Worm (Caenorhabditis elegans) whole organism, L3 larva: Measurements from ENCODE around the gene B0334.5.

Experiments
- R02D3.7 ChIP-seq: fragments of 150-350 bp; optimal IDR thresholded peaks from 2 replicates; lab custom pipeline; 2014; ENCODE audit warnings: missing biosample characterization, missing genetic modification characterization
- ZK546.5 ChIP-seq: sonication (generic microtip); optimal IDR thresholded peaks from 2 replicates; lab custom pipeline; 2017; ENCODE audit warnings: missing biosample characterization, missing genetic modification characterization
- aly-2 ChIP-seq: fragments of 150-350 bp; optimal IDR thresholded peaks from 2 replicates; lab custom pipeline; 2014; ENCODE audit warnings: missing biosample characterization, missing genetic modification characterization
- ama-1 ChIP-seq: fragments of 150-350 bp; optimal IDR thresholded peaks from 2 replicates; lab custom pipeline; 2018
- ceh-16 ChIP-seq: sonication (generic microtip); optimal IDR thresholded peaks from 2 replicates; lab custom pipeline; 2017; ENCODE audit warnings: missing biosample characterization, missing genetic modification characterization
- ceh-28 ChIP-seq: fragments of 150-350 bp; optimal IDR thresholded peaks from 2 replicates; lab custom pipeline; 2014; ENCODE audit warnings: missing biosample characterization, missing genetic modification reagents, missing genetic modification characterization
- ceh-82 ChIP-seq: fragments of 150-350 bp; optimal IDR thresholded peaks from 2 replicates; lab custom pipeline; 2014; ENCODE audit warnings: missing biosample characterization, missing genetic modification characterization
- ceh-9 ChIP-seq: sonication (generic microtip); optimal IDR thresholded peaks from 2 replicates; lab custom pipeline; 2018; ENCODE audit warnings: missing biosample characterization, missing genetic modification characterization
- daf-12 ChIP-seq: fragments of 150-350 bp; optimal IDR thresholded peaks from 2 replicates; lab custom pipeline; 2014; ENCODE audit warnings: missing biosample characterization, missing genetic modification reagents, missing genetic modification characterization
- egl-27 ChIP-seq: sonication (generic microtip); optimal IDR thresholded peaks from 4 replicates; lab custom pipeline; 2017; ENCODE audit warnings: missing biosample characterization, missing genetic modification reagents, missing genetic modification characterization
- egl-5 ChIP-seq: fragments of 150-350 bp; optimal IDR thresholded peaks from 2 replicates; lab custom pipeline; 2017; ENCODE audit warnings: missing biosample characterization, missing genetic modification reagents, missing genetic modification characterization, inconsistent platforms
- elt-1 ChIP-seq: fragments of 150-350 bp; optimal IDR thresholded peaks from 2 replicates; lab custom pipeline; 2014; ENCODE audit warnings: missing biosample characterization, missing genetic modification characterization
- elt-2 ChIP-seq: sonication (generic microtip); optimal IDR thresholded peaks from 2 replicates; lab custom pipeline; 2016; ENCODE audit warnings: missing genetic modification reagents, mild to moderate bottlenecking, missing genetic modification characterization, missing compliant biosample characterization
- elt-3 ChIP-seq, 3 experiments: fragments of 150-350 bp in 1 of 3; sonication (generic microtip) in 2 of 3; optimal IDR thresholded peaks; 2 replicates in 2 of 3; 4 replicates in 1 of 3; lab custom pipeline; 2014 to 2017; ENCODE audit warnings: missing biosample characterization in 3 of 3, missing genetic modification characterization in 3 of 3
- eor-1 ChIP-seq, 2 experiments: fragments of 150-350 bp; optimal IDR thresholded peaks; 2 replicates each; lab custom pipeline; 2014 to 2018; ENCODE audit warnings: missing biosample characterization in 2 of 2, missing genetic modification characterization in 2 of 2
- fkh-10 ChIP-seq: sonication (generic microtip); optimal IDR thresholded peaks from 2 replicates; lab custom pipeline; 2017; ENCODE audit warnings: missing biosample characterization, missing genetic modification reagents, missing genetic modification characterization
- fkh-2 ChIP-seq: fragments of 150-350 bp; optimal IDR thresholded peaks from 2 replicates; lab custom pipeline; 2014; ENCODE audit warnings: missing biosample characterization, missing genetic modification reagents, missing genetic modification characterization
- fos-1 ChIP-seq: fragments of 150-350 bp; optimal IDR thresholded peaks from 2 replicates; lab custom pipeline; 2014; ENCODE audit warnings: missing biosample characterization, missing genetic modification characterization
- hmg-11 ChIP-seq: sonication (generic microtip); optimal IDR thresholded peaks from 2 replicates; lab custom pipeline; 2016; ENCODE audit warnings: missing genetic modification characterization, missing compliant biosample characterization
- jun-1 ChIP-seq: fragments of 150-350 bp; optimal IDR thresholded peaks from 2 replicates; lab custom pipeline; 2014; ENCODE audit warnings: missing biosample characterization, missing genetic modification reagents, missing genetic modification characterization
- lin-15B ChIP-seq: fragments of 150-350 bp; optimal IDR thresholded peaks from 2 replicates; lab custom pipeline; 2014; ENCODE audit warnings: missing biosample characterization, missing genetic modification characterization
- lin-39 ChIP-seq: fragments of 150-350 bp; optimal IDR thresholded peaks from 2 replicates; lab custom pipeline; 2018; ENCODE audit warnings: missing biosample characterization, missing genetic modification reagents, missing genetic modification characterization
- lsy-12 ChIP-seq: sonication (generic microtip); optimal IDR thresholded peaks from 2 replicates; lab custom pipeline; 2016; ENCODE audit warnings: mild to moderate bottlenecking, missing genetic modification characterization, missing compliant biosample characterization
- mdl-1 ChIP-seq: fragments of 150-350 bp; optimal IDR thresholded peaks from 2 replicates; lab custom pipeline; 2014; ENCODE audit warnings: missing biosample characterization, missing genetic modification characterization
- mml-1 ChIP-seq: fragments of 150-350 bp; sonication (generic microtip); optimal IDR thresholded peaks from 3 replicates; lab custom pipeline; 2014; ENCODE audit warnings: missing biosample characterization, missing genetic modification characterization
- nfya-1 ChIP-seq: sonication (generic microtip); optimal IDR thresholded peaks from 2 replicates; lab custom pipeline; 2017; ENCODE audit warnings: missing genetic modification characterization, mild to moderate bottlenecking, missing compliant biosample characterization, antibody characterized with exemption, moderate library complexity; ENCODE audit not compliant: insufficient read depth
- nhr-11 ChIP-seq: fragments of 150-350 bp; optimal IDR thresholded peaks from 2 replicates; lab custom pipeline; 2014; ENCODE audit warnings: missing biosample characterization, missing genetic modification characterization
- nhr-12 ChIP-seq: fragments of 150-350 bp; optimal IDR thresholded peaks from 2 replicates; lab custom pipeline; 2014; ENCODE audit warnings: missing biosample characterization, missing genetic modification characterization
- nhr-23 ChIP-seq: fragments of 150-350 bp; optimal IDR thresholded peaks from 2 replicates; lab custom pipeline; 2014; ENCODE audit warnings: missing biosample characterization, missing genetic modification reagents, missing genetic modification characterization
- nhr-237 ChIP-seq: fragments of 150-350 bp; optimal IDR thresholded peaks from 2 replicates; lab custom pipeline; 2014; ENCODE audit warnings: missing biosample characterization, missing genetic modification characterization
- nhr-25 ChIP-seq: sonication (generic microtip); optimal IDR thresholded peaks from 2 replicates; lab custom pipeline; 2017; ENCODE audit warnings: missing biosample characterization, missing genetic modification characterization
- nhr-28 ChIP-seq: fragments of 150-350 bp; optimal IDR thresholded peaks from 2 replicates; lab custom pipeline; 2014; ENCODE audit warnings: missing biosample characterization, missing genetic modification characterization
- nhr-43 ChIP-seq: sonication (generic microtip); optimal IDR thresholded peaks from 2 replicates; lab custom pipeline; 2016; ENCODE audit warnings: mild to moderate bottlenecking, missing genetic modification characterization, missing compliant biosample characterization; ENCODE audit not compliant: poor library complexity, severe bottlenecking
- nhr-67 ChIP-seq: fragments of 150-350 bp; optimal IDR thresholded peaks from 2 replicates; lab custom pipeline; 2014; ENCODE audit warnings: missing biosample characterization, missing genetic modification characterization
- nhr-76 ChIP-seq: fragments of 150-350 bp; sonication (generic microtip); optimal IDR thresholded peaks from 5 replicates; lab custom pipeline; 2014; ENCODE audit warnings: missing biosample characterization, missing genetic modification characterization
- nhr-77 ChIP-seq: fragments of 150-350 bp; optimal IDR thresholded peaks from 2 replicates; lab custom pipeline; 2014; ENCODE audit warnings: missing biosample characterization, missing genetic modification characterization
- pha-4 ChIP-seq: fragments of 150-350 bp; optimal IDR thresholded peaks from 2 replicates; lab custom pipeline; 2014; ENCODE audit warnings: missing biosample characterization, missing genetic modification reagents, missing genetic modification characterization
- pqm-1 ChIP-seq: fragments of 150-350 bp; optimal IDR thresholded peaks from 2 replicates; lab custom pipeline; 2017; ENCODE audit warnings: missing biosample characterization, missing genetic modification characterization, inconsistent platforms
- sea-2 ChIP-seq: fragments of 150-350 bp; sonication (generic microtip); optimal IDR thresholded peaks from 4 replicates; lab custom pipeline; 2014; ENCODE audit warnings: missing biosample characterization, missing genetic modification reagents, missing genetic modification characterization
- skn-1 ChIP-seq: fragments of 150-350 bp; optimal IDR thresholded peaks from 2 replicates; lab custom pipeline; 2014; ENCODE audit warnings: missing biosample characterization, missing genetic modification characterization
- snpc-4 ChIP-seq: fragments of 150-350 bp; optimal IDR thresholded peaks from 2 replicates; lab custom pipeline; 2014; ENCODE audit warnings: missing biosample characterization, missing genetic modification characterization
- tbx-2 ChIP-seq: sonication (generic microtip); optimal IDR thresholded peaks from 2 replicates; lab custom pipeline; 2016; ENCODE audit warnings: mild to moderate bottlenecking, missing genetic modification characterization, missing compliant biosample characterization
- unc-39 ChIP-seq: sonication (generic microtip); optimal IDR thresholded peaks from 4 replicates; lab custom pipeline; 2017; ENCODE audit warnings: missing biosample characterization, missing genetic modification characterization
- unc-62 ChIP-seq: fragments of 150-350 bp; sonication (generic microtip); optimal IDR thresholded peaks from 4 replicates; lab custom pipeline; 2014; ENCODE audit warnings: missing biosample characterization, missing genetic modification reagents, missing genetic modification characterization
- zag-1 ChIP-seq: fragments of 150-350 bp; optimal IDR thresholded peaks from 2 replicates; lab custom pipeline; 2014; ENCODE audit warnings: missing biosample characterization, missing genetic modification characterization
- ztf-11 ChIP-seq: fragments of 150-350 bp; optimal IDR thresholded peaks from 2 replicates; lab custom pipeline; 2014; ENCODE audit warnings: missing biosample characterization, missing genetic modification characterization
- ztf-4 ChIP-seq: fragments of 150-350 bp; optimal IDR thresholded peaks from 2 replicates; lab custom pipeline; 2014; ENCODE audit warnings: missing biosample characterization, missing genetic modification characterization

Gene B0334.5

DNA sequence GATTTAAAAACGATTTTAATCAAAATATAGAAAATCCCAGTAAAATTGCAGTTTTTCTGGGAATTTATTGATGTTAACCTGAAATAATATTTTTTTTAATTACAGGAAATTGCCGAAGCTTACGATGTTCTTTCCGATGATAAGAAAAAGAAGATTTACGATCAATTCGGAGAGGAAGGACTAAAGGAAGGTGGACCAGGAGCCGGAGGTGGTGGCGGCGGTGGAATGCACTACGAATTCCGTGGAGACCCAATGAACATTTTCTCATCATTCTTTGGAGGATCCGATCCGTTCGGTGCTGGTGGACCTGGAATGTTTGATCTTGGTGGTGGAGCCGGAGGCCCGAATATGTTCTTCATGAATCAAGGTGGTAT, 48.5 kb downstream of the B0334.5 start:
- TF ChIP-seq unc-39 = no peak
- no peak for TF ChIP-seq nhr-23 (tag; lab: Kevin White, UChicago)
- no peak for TF ChIP-seq R02D3.7 (tag; lab: Kevin White, UChicago)

DNA sequence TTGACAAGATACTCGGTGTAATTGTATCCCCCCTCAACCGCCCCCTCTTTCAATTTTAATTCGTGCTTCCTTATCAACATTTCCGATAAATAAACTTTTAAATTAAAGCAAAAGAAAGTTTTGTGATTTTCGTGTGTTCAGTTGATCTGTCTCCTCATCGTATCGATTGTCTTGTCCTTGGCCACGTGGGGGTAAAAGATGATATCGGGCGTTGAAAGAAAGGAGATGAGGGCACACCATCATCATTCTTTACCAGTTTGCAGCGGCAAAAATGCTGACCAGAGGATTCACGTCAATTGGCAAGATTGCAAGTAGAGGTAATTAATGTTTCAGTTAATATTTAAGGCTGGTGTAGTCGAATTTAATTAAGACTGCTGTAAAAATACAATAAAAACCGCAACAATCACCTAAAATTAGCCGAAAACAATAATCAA, 49.8 kb downstream of the B0334.5 start, which contains the start of gene F54D5.7:
Gene F54D5.7, plus strand, starts transcription at position 264 of the 434 bp plus-strand sequence.
- TF ChIP-seq lin-39 = peak; percentile 21
- no peak for TF ChIP-seq R02D3.7 (tag; lab: Kevin White, UChicago)
- TF ChIP-seq egl-5 = peak; percentile 2
- no peak for TF ChIP-seq nhr-77
- no peak for TF ChIP-seq unc-39
- TF ChIP-seq nfya-1 (tag; lab: Kevin White, UChicago) = peak; percentile 67
- TF ChIP-seq fkh-2 (tag; lab: Kevin White, UChicago) = no peak
- TF ChIP-seq hmg-11 (tag; lab: Kevin White, UChicago) = no peak
- no peak for TF ChIP-seq eor-1 (tag; optimal IDR thresholded peaks at IDR 0.05; lab: Kevin White, UChicago)
- no peak for TF ChIP-seq pqm-1 (tag; lab: Kevin White, UChicago)
- no peak for TF ChIP-seq nhr-28 (tag; lab: Kevin White, UChicago)
- no peak for TF ChIP-seq aly-2 (tag; lab: Kevin White, UChicago)
- no peak for TF ChIP-seq nhr-76 (tag; lab: Kevin White, UChicago)
- no peak for TF ChIP-seq ceh-9 (tag; lab: Kevin White, UChicago)
- peak in 1 of 3 experiments; percentile 28 for TF ChIP-seq elt-3 (tag; optimal IDR thresholded peaks at IDR 0.05; lab: Kevin White, UChicago)
- TF ChIP-seq elt-2 (tag; lab: Kevin White, UChicago) = peak; percentile 70
- TF ChIP-seq mdl-1 = peak; percentile 32
- TF ChIP-seq ceh-82 (tag; lab: Kevin White, UChicago) = no peak
- TF ChIP-seq nhr-11 (tag; lab: Kevin White, UChicago) = no peak
- no peak for TF ChIP-seq mml-1 (tag; lab: Kevin White, UChicago)
- no peak for TF ChIP-seq lin-15B (tag; lab: Kevin White, UChicago)
- peak; percentile 96 for TF ChIP-seq nhr-25 (tag; lab: Kevin White, UChicago)
- TF ChIP-seq daf-12 (tag; lab: Kevin White, UChicago) = no peak
- TF ChIP-seq pha-4 (tag; lab: Kevin White, UChicago) = peak; percentile 52
- no peak for TF ChIP-seq sea-2
- TF ChIP-seq tbx-2 (tag; lab: Kevin White, UChicago) = peak; percentile 65
- peak; percentile 92 for TF ChIP-seq ztf-4 (tag; lab: Kevin White, UChicago)
- peak; percentile 7 for TF ChIP-seq unc-62 (GFP tag; lab: Kevin White, UChicago)
- TF ChIP-seq nhr-12 (tag; lab: Kevin White, UChicago) = no peak
- TF ChIP-seq skn-1 (tag; lab: Kevin White, UChicago) = peak; percentile 5
- peak; percentile 54 for TF ChIP-seq lsy-12 (tag; lab: Kevin White, UChicago)
- TF ChIP-seq elt-1 (tag; lab: Kevin White, UChicago) = peak; percentile 1
- TF ChIP-seq ztf-11 = no peak
- peak; percentile 16 for TF ChIP-seq ceh-28
- peak; percentile 66 for TF ChIP-seq fos-1
- no peak for TF ChIP-seq ZK546.5 (tag; lab: Kevin White, UChicago)
- TF ChIP-seq nhr-237 = no peak
- no peak for TF ChIP-seq zag-1
- no peak for TF ChIP-seq nhr-67 (tag; lab: Kevin White, UChicago)
- TF ChIP-seq nhr-23 (tag; lab: Kevin White, UChicago) = peak; percentile 73
- no peak for TF ChIP-seq fkh-10 (GFP tag; lab: Kevin White, UChicago)
- peak; percentile 100 for TF ChIP-seq ama-1 (lab: Kevin White, UChicago)
- peak; percentile 75 for TF ChIP-seq ceh-16 (tag; lab: Kevin White, UChicago)
- TF ChIP-seq nhr-43 (tag; lab: Kevin White, UChicago) = peak; percentile 32
- TF ChIP-seq snpc-4 (tag; lab: Kevin White, UChicago) = peak; percentile 39
- TF ChIP-seq egl-27 (tag; lab: Kevin White, UChicago) = no peak
- TF ChIP-seq jun-1 (tag; lab: Kevin White, UChicago) = no peak
- TF ChIP-seq, all 47 proteins: peak for 21
